Fruit fly (Drosophila melanogaster) whole organism, embryonic: Measurements from ENCODE around the gene EMC5.

Experiments used
- CG30403 ChIP-seq: fragments of 200-800 bp; sonication (Bioruptor generic); optimal IDR thresholded peaks from 3 replicates; lab custom pipeline; 2016; ENCODE audit warnings: missing biosample characterization, missing genetic modification characterization
- ERR ChIP-seq: fragments of 200-800 bp; sonication (Bioruptor generic); optimal IDR thresholded peaks from 2 replicates; lab custom pipeline; 2016; ENCODE audit warnings: missing biosample characterization, missing genetic modification characterization
- HmgZ ChIP-seq: fragments of 200-800 bp; sonication (Bioruptor generic); optimal IDR thresholded peaks from 2 replicates; lab custom pipeline; 2018; ENCODE audit warnings: missing biosample characterization, mild to moderate bottlenecking, missing genetic modification characterization
- tx ChIP-seq: fragments of 200-800 bp; sonication (Bioruptor generic); optimal IDR thresholded peaks from 2 replicates; lab custom pipeline; 2016; ENCODE audit warnings: missing biosample characterization, missing genetic modification characterization
- wor ChIP-seq: fragments of 200-800 bp; sonication (Bioruptor generic); IDR thresholded peaks from 2 replicates; pipeline ENCODE4 v1.3.6; 2022; ENCODE audit warnings: missing biosample characterization, missing genetic modification characterization

dm6 chr2L:18957142-18957674 lies 30.3 kb upstream of the EMC5 start, which contains the start of gene Bhmt:
- TF ChIP-seq CG30403 (GFP tag; lab: Kevin White, UChicago) (peak; percentile 47), ERR (GFP tag; lab: Kevin White, UChicago) (no peak), wor (GFP tag; lab: Robert Waterston, UW) (no peak), HmgZ (tag; lab: Kevin White, UChicago) (peak; percentile 53), tx (GFP tag; lab: Kevin White, UChicago) (no peak)
